Fruit fly (Drosophila melanogaster) whole organism, embryonic: ENCODE results near the gene GAPcenA.

ENCODE experiments used
- Awh ChIP-seq: fragments of 200-800 bp; sonication (Bioruptor generic); IDR thresholded peaks from 2 replicates; pipeline ENCODE4, ENCODE4 v1.3.6; 2022; ENCODE audit warnings: missing biosample characterization, missing genetic modification characterization
- Bteb2 ChIP-seq: fragments of 200-800 bp; sonication (Bioruptor generic); optimal IDR thresholded peaks from 2 replicates; lab custom pipeline; 2016; ENCODE audit warnings: missing biosample characterization, missing genetic modification characterization
- CG10959 ChIP-seq: fragments of 200-800 bp; sonication (Bioruptor generic); IDR thresholded peaks from 2 replicates; pipeline ENCODE4 v1.3.6; 2022; ENCODE audit warnings: missing biosample characterization, missing genetic modification characterization
- CG11504 ChIP-seq: fragments of 200-800 bp; sonication (Bioruptor generic); optimal IDR thresholded peaks from 3 replicates; lab custom pipeline; 2019; ENCODE audit warnings: missing biosample characterization, mild to moderate bottlenecking, missing genetic modification characterization, moderate library complexity
- CG13775 ChIP-seq: fragments of 200-800 bp; sonication (Bioruptor generic); optimal IDR thresholded peaks from 3 replicates; lab custom pipeline; 2017; ENCODE audit warnings: missing biosample characterization, mild to moderate bottlenecking, missing genetic modification characterization
- CG14710 ChIP-seq: fragments of 200-800 bp; sonication (Bioruptor generic); optimal IDR thresholded peaks from 3 replicates; lab custom pipeline; 2019; ENCODE audit warnings: missing biosample characterization, mild to moderate bottlenecking, missing genetic modification characterization, moderate library complexity
- CG1529 ChIP-seq: fragments of 200-800 bp; sonication (Bioruptor generic); optimal IDR thresholded peaks from 3 replicates; lab custom pipeline; 2018; ENCODE audit warnings: missing biosample characterization, missing genetic modification characterization
- CG1602 ChIP-seq: fragments of 200-800 bp; sonication (Bioruptor generic); optimal IDR thresholded peaks from 3 replicates; lab custom pipeline; 2016; ENCODE audit warnings: missing biosample characterization, missing genetic modification characterization
- CG17612 ChIP-seq: fragments of 200-800 bp; sonication (Bioruptor generic); IDR thresholded peaks from 2 replicates; pipeline ENCODE4 v1.3.6; 2022; ENCODE audit warnings: missing biosample characterization, missing genetic modification characterization
- CG18011 ChIP-seq: fragments of 200-800 bp; sonication (Bioruptor generic); optimal IDR thresholded peaks from 2 replicates; lab custom pipeline; 2017; ENCODE audit warnings: missing biosample characterization, missing genetic modification characterization, mild to moderate bottlenecking, moderate library complexity, missing genotype
- CG18476 ChIP-seq: fragments of 200-800 bp; sonication (Bioruptor generic); optimal IDR thresholded peaks from 2 replicates; lab custom pipeline; 2016; ENCODE audit warnings: missing biosample characterization, mild to moderate bottlenecking, missing genetic modification characterization
- CG2129 ChIP-seq: fragments of 200-800 bp; sonication (Bioruptor generic); IDR thresholded peaks from 2 replicates; pipeline ENCODE4 v1.3.6; 2022; ENCODE audit warnings: missing biosample characterization, missing genetic modification characterization; ENCODE audit not compliant: partially characterized antibody
- CG43689 ChIP-seq: fragments of 200-800 bp; sonication (Bioruptor generic); IDR thresholded peaks from 2 replicates; pipeline ENCODE4 v1.3.6; 2022; ENCODE audit warnings: missing biosample characterization, missing genetic modification characterization
- CG6813 ChIP-seq: fragments of 200-800 bp; sonication (Bioruptor generic); optimal IDR thresholded peaks from 2 replicates; lab custom pipeline; 2017; ENCODE audit warnings: missing biosample characterization, missing genetic modification characterization, mild to moderate bottlenecking, moderate library complexity, missing genetic modification reagents
- CG7357 ChIP-seq: fragments of 200-800 bp; sonication (Bioruptor generic); IDR thresholded peaks from 3 replicates; pipeline ENCODE4 v1.3.6; 2022; ENCODE audit warnings: missing biosample characterization, missing genetic modification characterization
- CG7928 ChIP-seq: fragments of 200-800 bp; sonication (Bioruptor generic); optimal IDR thresholded peaks from 2 replicates; lab custom pipeline; 2017; ENCODE audit warnings: missing biosample characterization, mild to moderate bottlenecking, missing genetic modification characterization
- CG8388 ChIP-seq: fragments of 200-800 bp; sonication (Bioruptor generic); optimal IDR thresholded peaks from 2 replicates; lab custom pipeline; 2019; ENCODE audit warnings: missing biosample characterization, mild to moderate bottlenecking, missing genetic modification characterization, moderate library complexity
- CG8765 ChIP-seq: fragments of 200-800 bp; sonication (Bioruptor generic); IDR thresholded peaks from 2 replicates; pipeline ENCODE4 v1.3.6; 2022; ENCODE audit warnings: missing biosample characterization, missing genetic modification characterization
- CG8924 ChIP-seq: fragments of 200-800 bp; optimal IDR thresholded peaks from 3 replicates; lab custom pipeline; 2019; ENCODE audit warnings: missing biosample characterization, mild to moderate bottlenecking, missing genetic modification characterization, moderate library complexity
- CkIIα-i1 ChIP-seq: fragments of 200-800 bp; sonication (Bioruptor generic); IDR thresholded peaks from 2 replicates; pipeline ENCODE4 v1.3.6; 2022; ENCODE audit warnings: missing biosample characterization, missing genetic modification characterization
- Elba2 ChIP-seq: fragments of 200-800 bp; sonication (Bioruptor generic); optimal IDR thresholded peaks from 3 replicates; lab custom pipeline; 2016; ENCODE audit warnings: missing biosample characterization, missing genetic modification characterization
- Ets97D ChIP-seq: fragments of 200-800 bp; sonication (Bioruptor generic); optimal IDR thresholded peaks from 3 replicates; lab custom pipeline; 2016; ENCODE audit warnings: missing biosample characterization, missing genetic modification characterization
- Fer3 ChIP-seq: fragments of 200-800 bp; sonication (Bioruptor generic); optimal IDR thresholded peaks from 2 replicates; lab custom pipeline; 2018; ENCODE audit warnings: missing biosample characterization, mild to moderate bottlenecking, missing genetic modification characterization, moderate library complexity
- HLH3B ChIP-seq: fragments of 200-800 bp; sonication (Bioruptor generic); IDR thresholded peaks from 2 replicates; pipeline ENCODE4 v1.3.6; 2022; ENCODE audit warnings: missing biosample characterization, missing genetic modification characterization
- Lim3 ChIP-seq: fragments of 200-800 bp; sonication (Bioruptor generic); IDR thresholded peaks from 2 replicates; pipeline ENCODE4 v1.3.6; 2022; ENCODE audit warnings: missing biosample characterization, missing genetic modification characterization
- Max ChIP-seq: fragments of 200-800 bp; sonication (Bioruptor generic); optimal IDR thresholded peaks from 2 replicates; lab custom pipeline; 2016; ENCODE audit warnings: missing biosample characterization, mild to moderate bottlenecking, missing genetic modification characterization
- PHDP ChIP-seq: fragments of 200-800 bp; sonication (Bioruptor generic); optimal IDR thresholded peaks from 3 replicates; lab custom pipeline; 2018; ENCODE audit warnings: missing biosample characterization, mild to moderate bottlenecking, missing genetic modification characterization, moderate library complexity
- abd-A ChIP-seq: fragments of 200-800 bp; sonication (Bioruptor generic); optimal IDR thresholded peaks from 3 replicates; lab custom pipeline; 2019; ENCODE audit warnings: missing biosample characterization, mild to moderate bottlenecking, missing genetic modification characterization, moderate library complexity
- al ChIP-seq: fragments of 200-800 bp; sonication (Bioruptor generic); IDR thresholded peaks from 2 replicates; pipeline ENCODE4 v1.3.6; 2022; ENCODE audit warnings: missing biosample characterization, missing genetic modification characterization
- ash1 ChIP-seq: fragments of 200-800 bp; sonication (Bioruptor generic); optimal IDR thresholded peaks from 2 replicates; lab custom pipeline; 2018; ENCODE audit warnings: missing biosample characterization, mild to moderate bottlenecking, missing genetic modification characterization
- bsh ChIP-seq, 2 experiments: fragments of 200-800 bp; sonication (Bioruptor generic); optimal IDR thresholded peaks; 2 replicates each; lab custom pipeline; 2017 to 2018; ENCODE audit warnings: mild to moderate bottlenecking in 2 of 2, missing biosample characterization in 2 of 2, missing genetic modification characterization in 2 of 2, moderate library complexity in 1 of 2
- cato ChIP-seq: fragments of 200-800 bp; sonication (Bioruptor generic); optimal IDR thresholded peaks from 2 replicates; lab custom pipeline; 2016; ENCODE audit warnings: missing biosample characterization, missing genetic modification characterization, borderline replicate concordance
- dan ChIP-seq: fragments of 200-800 bp; sonication (Bioruptor generic); IDR thresholded peaks from 2 replicates; pipeline ENCODE4 v1.3.6; 2022; ENCODE audit warnings: missing biosample characterization, missing genetic modification characterization
- disco-r ChIP-seq: fragments of 200-800 bp; sonication (Bioruptor generic); optimal IDR thresholded peaks from 2 replicates; lab custom pipeline; 2016; ENCODE audit warnings: missing biosample characterization, missing genetic modification characterization
- en ChIP-seq: fragments of 200-800 bp; sonication (Bioruptor generic); optimal IDR thresholded peaks from 2 replicates; lab custom pipeline; 2016; ENCODE audit warnings: missing biosample characterization, missing genetic modification characterization
- gsb ChIP-seq: fragments of 200-800 bp; sonication (Bioruptor generic); IDR thresholded peaks from 2 replicates; pipeline ENCODE4 v1.3.6; 2022; ENCODE audit warnings: missing biosample characterization, missing genetic modification characterization
- jigr1 ChIP-seq: fragments of 200-800 bp; sonication (Bioruptor generic); IDR thresholded peaks from 3 replicates; pipeline ENCODE4 v1.3.6; 2022; ENCODE audit warnings: missing biosample characterization, missing genetic modification characterization
- jing ChIP-seq: fragments of 200-800 bp; sonication (Bioruptor generic); optimal IDR thresholded peaks from 2 replicates; lab custom pipeline; 2018; ENCODE audit warnings: missing biosample characterization, mild to moderate bottlenecking, missing genetic modification characterization
- mirr ChIP-seq: fragments of 200-800 bp; sonication (Bioruptor generic); optimal IDR thresholded peaks from 3 replicates; lab custom pipeline; 2018; ENCODE audit warnings: missing biosample characterization, mild to moderate bottlenecking, missing genetic modification characterization
- nerfin-1 ChIP-seq: fragments of 200-800 bp; sonication (Bioruptor generic); optimal IDR thresholded peaks from 3 replicates; lab custom pipeline; 2019; ENCODE audit warnings: missing biosample characterization, mild to moderate bottlenecking, missing genetic modification characterization, moderate library complexity
- nerfin-2 ChIP-seq: fragments of 200-800 bp; sonication (Bioruptor generic); IDR thresholded peaks from 2 replicates; pipeline ENCODE4 v1.3.6; 2022; ENCODE audit warnings: missing biosample characterization, missing genetic modification characterization; ENCODE audit not compliant: partially characterized antibody
- p53 ChIP-seq: fragments of 200-800 bp; sonication (Bioruptor generic); optimal IDR thresholded peaks from 2 replicates; lab custom pipeline; 2016; ENCODE audit warnings: missing biosample characterization, missing genetic modification characterization
- sima ChIP-seq: fragments of 200-800 bp; sonication (Bioruptor generic); optimal IDR thresholded peaks from 2 replicates; lab custom pipeline; 2016; ENCODE audit warnings: missing biosample characterization, missing genetic modification characterization
- sisA ChIP-seq: fragments of 200-800 bp; sonication (Bioruptor generic); IDR thresholded peaks from 2 replicates; pipeline ENCODE4 v1.3.6; 2022; ENCODE audit warnings: missing biosample characterization, missing genetic modification characterization
- slbo ChIP-seq: fragments of 200-800 bp; sonication (Bioruptor generic); IDR thresholded peaks from 2 replicates; pipeline ENCODE4 v1.3.6; 2022; ENCODE audit warnings: missing biosample characterization, missing genetic modification characterization
- sna ChIP-seq: fragments of 200-800 bp; sonication (Bioruptor generic); IDR thresholded peaks from 2 replicates; pipeline ENCODE4 v1.3.6; 2022; ENCODE audit warnings: missing biosample characterization, missing genetic modification characterization; ENCODE audit not compliant: partially characterized antibody
- sr ChIP-seq: fragments of 200-800 bp; sonication (Bioruptor generic); IDR thresholded peaks from 3 replicates; pipeline ENCODE4 v1.3.6; 2022; ENCODE audit warnings: missing biosample characterization, missing genetic modification characterization
- vvl ChIP-seq: fragments of 200-800 bp; sonication (Bioruptor generic); IDR thresholded peaks from 2 replicates; pipeline ENCODE4 v1.3.6; 2022; ENCODE audit warnings: missing biosample characterization, missing genetic modification characterization

GAPcenA gene

dm6 chr3L:8299224-8300130 lies 46.9 kb upstream of the GAPcenA start, which contains the start of the genes Arl5 and CG13671 (continued):
- TF ChIP-seq CG14710 (tag; lab: Kevin White, UChicago) (peak; percentile 91), Awh (GFP tag; lab: Robert Waterston, UW) (peak; percentile 27; the same call in 1 of the 2 replicates), CG2129 (GFP tag; lab: Robert Waterston, UW) (peak; percentile 52), sima (no peak), Ets97D (GFP tag; lab: Kevin White, UChicago) (peak; percentile 77), cato (GFP tag; lab: Kevin White, UChicago) (peak; percentile 74), slbo (peak; percentile 92), jing (GFP tag; lab: Kevin White, UChicago) (peak; percentile 29), en (GFP tag; lab: Kevin White, UChicago) (no peak), Elba2 (GFP tag; lab: Kevin White, UChicago) (peak; percentile 54), sna (GFP tag; lab: Robert Waterston, UW) (peak; percentile 72; the same call in 1 of the 2 replicates), CkIIα-i1 (GFP tag; lab: Robert Waterston, UW) (no peak), gsb (no peak), CG6813 (GFP tag; lab: Kevin White, UChicago) (peak; percentile 21), CG17612 (GFP tag; lab: Robert Waterston, UW) (0 out of 2 replicates have a peak, but pooled peaks have one; percentile 33), HLH3B (GFP tag; lab: Robert Waterston, UW) (peak; percentile 79), CG18011 (GFP tag; lab: Kevin White, UChicago) (peak; percentile 72), nerfin-1 (tag; lab: Kevin White, UChicago) (no peak), CG1602 (GFP tag; lab: Kevin White, UChicago) (peak; percentile 85), CG8388 (GFP tag; lab: Kevin White, UChicago) (peak; percentile 75), CG43689 (GFP tag; lab: Robert Waterston, UW) (peak; percentile 41; the same call in 1 of the 2 replicates), mirr (GFP tag; lab: Kevin White, UChicago) (peak; percentile 27), disco-r (GFP tag; lab: Kevin White, UChicago) (no peak), Lim3 (GFP tag; lab: Robert Waterston, UW) (no peak), Bteb2 (GFP tag; lab: Kevin White, UChicago) (peak; percentile 34), ash1 (GFP tag; lab: Kevin White, UChicago) (no peak), al (GFP tag; lab: Robert Waterston, UW) (peak; percentile 68), bsh (GFP tag; optimal IDR thresholded peaks at IDR 0.05; lab: Kevin White, UChicago) (peak in 1 of 2 experiments; percentile 83), CG8924 (tag; lab: Kevin White, UChicago) (peak; percentile 66), CG8765 (GFP tag; lab: Robert Waterston, UW) (peak; percentile 58; the same call in 1 of the 2 replicates), CG13775 (GFP tag; lab: Kevin White, UChicago) (peak; percentile 81), CG18476 (GFP tag; lab: Kevin White, UChicago) (peak; percentile 72), CG1529 (GFP tag; lab: Kevin White, UChicago) (peak; percentile 10), PHDP (tag; lab: Kevin White, UChicago) (peak; percentile 74), sr (GFP tag; lab: Robert Waterston, UW) (peak; percentile 83; the same call in 2 of the 3 replicates), Max (GFP tag; lab: Kevin White, UChicago) (peak; percentile 70), sisA (peak; percentile 85), nerfin-2 (GFP tag; lab: Robert Waterston, UW) (no peak; the same call in 1 of the 2 replicates), CG7928 (peak; percentile 47), p53 (GFP tag; lab: Kevin White, UChicago) (no peak), dan (GFP tag; lab: Robert Waterston, UW) (peak; percentile 12; the same call in 1 of the 2 replicates), vvl (GFP tag; lab: Robert Waterston, UW) (peak; percentile 91), CG11504 (tag; lab: Kevin White, UChicago) (no peak), CG7357 (peak; percentile 23; the same call in 1 of the 3 replicates), jigr1 (no peak), abd-A (tag; lab: Kevin White, UChicago) (no peak), Fer3 (peak; percentile 73), CG10959 (GFP tag; lab: Robert Waterston, UW) (peak; percentile 23; the same call in 1 of the 2 replicates)
